Worm (Caenorhabditis elegans): ENCODE results near the gene T20G5.8.

- no peak for TF ChIP-seq ztf-29 (GFP tag; IDR thresholded peaks at IDR 0.05)
- TF ChIP-seq T22C8.4 (GFP tag; IDR thresholded peaks at IDR 0.05), result no peak
- no peak for TF ChIP-seq flt-1 (GFP tag; IDR thresholded peaks at IDR 0.05)
- TF ChIP-seq ztf-23 (GFP tag; IDR thresholded peaks at IDR 0.05), result no peak
- no peak for TF ChIP-seq med-1 (GFP tag; optimal IDR thresholded peaks at IDR 0.05; ENCODE audit: insufficient read depth)
- no peak for TF ChIP-seq cog-1 (tag; optimal IDR thresholded peaks at IDR 0.05)
Observed at ce11 chrIII:10199052-10199451, at the start of gene T20G5.8.
